Worm (Caenorhabditis elegans) whole organism, L2 larva: ENCODE results near the gene gcy-18.
"Not testable (repeated sequence)": the region's sequence is repeated elsewhere in the genome, so short reads cannot be mapped to it uniquely, and the experiment has no call there.

Experiments
- C34F6.9 ChIP-seq: fragments of 150-350 bp; optimal IDR thresholded peaks from 2 replicates; lab custom pipeline; 2014; ENCODE audit warnings: missing biosample characterization, missing genetic modification characterization
- F13H6.1 ChIP-seq: sonication (generic microtip); optimal IDR thresholded peaks from 2 replicates; lab custom pipeline; 2016; ENCODE audit warnings: missing genetic modification characterization, missing compliant biosample characterization
- R02D3.7 ChIP-seq: fragments of 150-350 bp; optimal IDR thresholded peaks from 2 replicates; lab custom pipeline; 2014; ENCODE audit warnings: missing biosample characterization, missing genetic modification characterization
- Y55F3AM.14 ChIP-seq: fragments of 200-800 bp; sonication (Bioruptor generic); optimal IDR thresholded peaks from 2 replicates; lab custom pipeline; 2018; ENCODE audit warnings: mild to moderate bottlenecking, missing genetic modification characterization, missing compliant biosample characterization
- ZK546.5 ChIP-seq: sonication (generic microtip); optimal IDR thresholded peaks from 2 replicates; lab custom pipeline; 2017; ENCODE audit warnings: missing biosample characterization, missing genetic modification characterization
- alr-1 ChIP-seq: fragments of 150-350 bp; optimal IDR thresholded peaks from 2 replicates; lab custom pipeline; 2014; ENCODE audit warnings: missing biosample characterization, missing genetic modification characterization
- ceh-16 ChIP-seq: fragments of 150-350 bp; optimal IDR thresholded peaks from 2 replicates; lab custom pipeline; 2014; ENCODE audit warnings: missing biosample characterization, missing genetic modification characterization
- crh-2 ChIP-seq: sonication (generic microtip); optimal IDR thresholded peaks from 2 replicates; lab custom pipeline; 2017; ENCODE audit warnings: missing biosample characterization, missing genetic modification characterization
- elt-1 ChIP-seq: fragments of 150-350 bp; optimal IDR thresholded peaks from 2 replicates; lab custom pipeline; 2014; ENCODE audit warnings: missing biosample characterization, missing genetic modification characterization
- elt-3 ChIP-seq: sonication (generic microtip); optimal IDR thresholded peaks from 2 replicates; lab custom pipeline; 2017; ENCODE audit warnings: missing biosample characterization, missing genetic modification characterization
- fos-1 ChIP-seq: fragments of 150-350 bp; optimal IDR thresholded peaks from 2 replicates; lab custom pipeline; 2014; ENCODE audit warnings: missing biosample characterization, missing genetic modification characterization
- gmeb-1 ChIP-seq: fragments of 150-350 bp; optimal IDR thresholded peaks from 2 replicates; lab custom pipeline; 2014; ENCODE audit warnings: missing biosample characterization, missing genetic modification characterization
- lin-13 ChIP-seq: fragments of 150-350 bp; optimal IDR thresholded peaks from 2 replicates; lab custom pipeline; 2014; ENCODE audit warnings: missing biosample characterization, missing genetic modification reagents, missing genetic modification characterization
- lsy-2 ChIP-seq, 2 experiments: fragments of 150-350 bp in 1 of 2; sonication (generic microtip) in 1 of 2; optimal IDR thresholded peaks; 2 replicates each; lab custom pipeline; 2014 to 2017; ENCODE audit warnings: missing biosample characterization in 2 of 2, missing genetic modification characterization in 2 of 2
- mab-5 ChIP-seq: fragments of 150-350 bp; optimal IDR thresholded peaks from 2 replicates; lab custom pipeline; 2014; ENCODE audit warnings: missing biosample characterization, missing genetic modification characterization
- mdl-1 ChIP-seq, 2 experiments: fragments of 150-350 bp in 1 of 2; sonication (generic microtip) in 1 of 2; optimal IDR thresholded peaks; 2 replicates each; lab custom pipeline; 2017; ENCODE audit warnings: missing biosample characterization in 2 of 2, missing genetic modification characterization in 2 of 2
- nhr-11 ChIP-seq: fragments of 150-350 bp; optimal IDR thresholded peaks from 2 replicates; lab custom pipeline; 2014; ENCODE audit warnings: missing biosample characterization, missing genetic modification characterization
- nhr-12 ChIP-seq: fragments of 150-350 bp; optimal IDR thresholded peaks from 2 replicates; lab custom pipeline; 2014; ENCODE audit warnings: missing biosample characterization, missing genetic modification characterization
- nhr-21 ChIP-seq: fragments of 150-350 bp; optimal IDR thresholded peaks from 2 replicates; lab custom pipeline; 2014; ENCODE audit warnings: missing biosample characterization, missing genetic modification characterization
- nhr-237 ChIP-seq: fragments of 150-350 bp; optimal IDR thresholded peaks from 2 replicates; lab custom pipeline; 2014; ENCODE audit warnings: missing biosample characterization, missing genetic modification characterization
- nhr-6 ChIP-seq: fragments of 150-350 bp; optimal IDR thresholded peaks from 2 replicates; lab custom pipeline; 2014; ENCODE audit warnings: missing biosample characterization, missing genetic modification characterization
- nhr-77 ChIP-seq: fragments of 150-350 bp; optimal IDR thresholded peaks from 2 replicates; lab custom pipeline; 2014; ENCODE audit warnings: missing biosample characterization, missing genetic modification characterization
- skn-1 ChIP-seq: sonication (generic microtip); optimal IDR thresholded peaks from 2 replicates; lab custom pipeline; 2017; ENCODE audit warnings: missing biosample characterization, missing genetic modification characterization
- sma-3 ChIP-seq: sonication (generic microtip); optimal IDR thresholded peaks from 2 replicates; lab custom pipeline; 2016; ENCODE audit warnings: missing genetic modification reagents, missing genetic modification characterization, missing compliant biosample characterization
- sma-9 ChIP-seq, 2 experiments: fragments of 150-350 bp in 1 of 2; sonication (generic microtip) in 1 of 2; optimal IDR thresholded peaks; 2 replicates each; lab custom pipeline; 2014 to 2016; ENCODE audit warnings: missing genetic modification characterization in 2 of 2, mild to moderate bottlenecking in 1 of 2, missing biosample characterization in 1 of 2, missing compliant biosample characterization in 1 of 2, missing genetic modification reagents in 1 of 2, moderate library complexity in 1 of 2
- snpc-4 ChIP-seq: fragments of 150-350 bp; optimal IDR thresholded peaks from 2 replicates; lab custom pipeline; 2014; ENCODE audit warnings: missing biosample characterization, missing genetic modification characterization
- unc-62 ChIP-seq: fragments of 150-350 bp; optimal IDR thresholded peaks from 2 replicates; lab custom pipeline; 2014; ENCODE audit warnings: missing biosample characterization, missing genetic modification reagents, missing genetic modification characterization
- zag-1 ChIP-seq: fragments of 150-350 bp; optimal IDR thresholded peaks from 2 replicates; lab custom pipeline; 2014; ENCODE audit warnings: missing biosample characterization, missing genetic modification characterization
- ztf-11 ChIP-seq: sonication (generic microtip); optimal IDR thresholded peaks from 2 replicates; lab custom pipeline; 2017; ENCODE audit warnings: missing biosample characterization, missing genetic modification characterization

The gcy-18 gene

ce11 chrIV:12869383-12869782 lies 9.5 kb downstream of the gcy-18 start:
- no peak for TF ChIP-seq ZK546.5 (tag; lab: Kevin White, UChicago)
- TF ChIP-seq nhr-21 (tag; lab: Kevin White, UChicago): no peak
- no peak for TF ChIP-seq gmeb-1 (tag; lab: Kevin White, UChicago)
- no peak for TF ChIP-seq snpc-4 (tag; lab: Kevin White, UChicago)
- no peak for TF ChIP-seq ztf-11 (tag; lab: Kevin White, UChicago)
- no peak for TF ChIP-seq lsy-2 (tag; optimal IDR thresholded peaks at IDR 0.05; lab: Kevin White, UChicago)
- TF ChIP-seq elt-1 (tag; lab: Kevin White, UChicago): no peak
- TF ChIP-seq F13H6.1: no peak
- no peak for TF ChIP-seq unc-62
- no peak for TF ChIP-seq nhr-12 (tag; lab: Kevin White, UChicago)
- no peak for TF ChIP-seq nhr-11
- no peak for TF ChIP-seq ceh-16 (tag; lab: Kevin White, UChicago)
- TF ChIP-seq elt-3 (tag; lab: Kevin White, UChicago): no peak
- no peak for TF ChIP-seq zag-1 (tag; lab: Kevin White, UChicago)
- no peak for TF ChIP-seq Y55F3AM.14 (GFP tag; lab: Kevin White, UChicago)
- TF ChIP-seq alr-1: no peak
- no peak for TF ChIP-seq C34F6.9
- TF ChIP-seq, all 48 proteins: peak for 0

ce11 chrIV:12869812-12870211 lies 9.9 kb downstream of the gcy-18 start:
- no peak for TF ChIP-seq sma-9 (GFP tag; optimal IDR thresholded peaks at IDR 0.05; lab: Kevin White, UChicago)
- no peak for TF ChIP-seq sma-9 (tag; optimal IDR thresholded peaks at IDR 0.05; lab: Kevin White, UChicago)
- no peak for TF ChIP-seq fos-1 (tag; lab: Kevin White, UChicago)
- peak; percentile 28 for TF ChIP-seq snpc-4 (tag; lab: Kevin White, UChicago)
- TF ChIP-seq nhr-237 (tag; lab: Kevin White, UChicago): no peak
- TF ChIP-seq, all 48 proteins: peak for 1

- TF ChIP-seq mab-5 (tag; lab: Kevin White, UChicago) (no peak), nhr-6 (tag; lab: Kevin White, UChicago) (no peak), nhr-77 (tag; lab: Kevin White, UChicago) (no peak), lin-13 (no peak)
Measured at ce11 chrIV:12870315-12870714, 10.4 kb downstream of the gcy-18 start.

DNA sequence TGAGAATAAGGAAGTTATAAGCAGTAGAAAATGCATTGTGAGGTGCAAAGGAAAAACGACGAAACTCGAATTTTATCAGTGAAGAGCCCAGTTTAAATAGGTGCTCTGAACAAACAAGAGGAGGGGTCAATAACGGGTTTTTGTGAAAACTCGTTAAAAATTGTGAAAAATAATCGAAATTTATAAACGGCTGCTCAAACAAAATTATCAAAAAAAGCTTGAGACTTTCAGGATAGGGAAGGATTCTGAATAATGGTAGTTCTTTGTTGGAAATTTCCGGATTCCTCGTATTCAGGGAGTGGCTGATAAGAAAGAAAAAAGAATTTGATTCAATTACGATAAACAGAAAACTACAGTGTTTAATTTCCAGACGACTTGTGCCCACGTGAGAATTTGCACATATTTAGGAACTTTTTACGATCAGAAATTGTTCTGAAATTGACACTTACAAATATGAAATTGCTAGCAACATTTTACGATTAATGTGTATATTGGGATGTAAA lies 11.6 kb downstream of the gcy-18 start, which contains the start of gene clec-187:
TSS of gene clec-187 (minus strand) at position 51 of the 503 bp plus-strand sequence.
- TF ChIP-seq fos-1 (tag; lab: Kevin White, UChicago) (peak; percentile 9), nhr-21 (tag; lab: Kevin White, UChicago) (no peak), skn-1 (tag; lab: Kevin White, UChicago) (no peak), lsy-2 (tag; optimal IDR thresholded peaks at IDR 0.05; lab: Kevin White, UChicago) (no peak), sma-3 (GFP tag; lab: Kevin White, UChicago) (no peak)
- TF ChIP-seq, all 48 proteins: peak for 1

DNA sequence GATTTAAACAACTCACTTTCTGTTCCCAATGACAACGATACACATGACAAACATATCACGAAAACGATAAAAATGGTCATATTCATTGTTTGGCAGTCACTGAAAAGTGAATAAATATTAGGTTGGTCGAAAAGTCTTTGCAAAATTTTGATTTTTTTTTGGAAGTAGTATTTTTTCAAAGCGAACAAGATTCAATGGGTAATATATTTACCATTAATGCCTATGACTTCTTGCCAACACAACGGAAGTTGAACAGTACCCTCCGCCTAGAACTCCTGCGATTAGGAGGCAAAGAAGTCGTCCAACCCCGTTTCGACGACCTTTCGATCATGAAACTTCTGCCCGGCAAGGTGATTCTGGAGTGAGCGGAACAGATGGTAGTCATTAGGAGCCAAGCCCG lies 15.4 kb downstream of the gcy-18 start, which contains the start of gene ZK896.1:
TSS of gene ZK896.1 (minus strand) at position 101 of the 400 bp plus-strand sequence.
- TF ChIP-seq elt-3, R02D3.7, nhr-237 (tag; lab: Kevin White, UChicago): not testable (repeated sequence)
- TF ChIP-seq, all 48 proteins: peak for 0; not testable (repeated sequence) for 48

DNA sequence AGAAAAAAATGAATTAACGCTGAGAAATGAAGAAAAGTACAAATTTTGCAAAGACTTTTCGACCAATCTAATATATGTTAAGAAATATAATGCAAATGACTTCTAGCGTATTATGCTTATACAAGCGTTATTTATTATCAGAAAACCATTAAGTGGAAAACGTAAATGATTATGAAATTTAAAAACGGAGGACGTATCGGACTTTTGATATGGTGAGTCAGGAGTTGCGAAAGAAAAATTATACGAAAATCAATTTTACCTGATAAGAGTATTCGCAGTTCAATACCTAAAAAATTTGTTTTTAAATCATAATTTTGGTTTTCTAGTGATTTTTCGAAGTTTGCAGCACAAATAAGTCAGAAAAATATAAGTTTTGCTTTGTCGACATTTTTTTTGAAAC lies 16.7 kb downstream of the gcy-18 start:
- TF ChIP-seq nhr-237 (tag; lab: Kevin White, UChicago) (no peak), sma-9 (GFP tag; optimal IDR thresholded peaks at IDR 0.05; lab: Kevin White, UChicago) (peak; percentile 31), sma-9 (tag; optimal IDR thresholded peaks at IDR 0.05; lab: Kevin White, UChicago) (no peak), skn-1 (tag; lab: Kevin White, UChicago) (no peak), fos-1 (tag; lab: Kevin White, UChicago) (peak; percentile 85)
- TF ChIP-seq, all 48 proteins: peak for 2

DNA sequence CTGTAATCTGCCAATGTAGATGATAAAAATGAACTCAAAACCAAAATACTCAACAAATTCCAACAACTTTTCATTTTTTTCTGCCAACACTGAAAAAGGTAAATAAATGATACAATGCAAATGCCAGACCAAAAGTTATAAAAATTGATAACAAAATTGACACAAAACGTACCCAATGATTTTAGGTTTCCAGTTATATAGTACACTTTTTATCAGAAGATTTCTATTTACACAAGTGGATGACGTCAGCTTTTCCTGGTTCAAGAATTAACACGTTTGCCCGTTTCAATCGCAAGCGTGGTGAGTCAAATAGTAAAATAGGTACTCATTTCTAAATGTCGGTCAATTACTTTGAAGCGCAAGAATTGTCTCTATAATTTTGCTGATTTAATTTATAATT lies 19.7 kb downstream of the gcy-18 start, which contains the start of gene ZK896.5:
TSS of gene ZK896.5 (minus strand) at position 89 of the 400 bp plus-strand sequence.
- TF ChIP-seq fos-1 (tag; lab: Kevin White, UChicago): peak; percentile 88
- TF ChIP-seq mdl-1 (tag; optimal IDR thresholded peaks at IDR 0.05; lab: Kevin White, UChicago): no peak
- peak; percentile 84 for TF ChIP-seq sma-9 (GFP tag; optimal IDR thresholded peaks at IDR 0.05; lab: Kevin White, UChicago)
- no peak for TF ChIP-seq sma-9 (tag; optimal IDR thresholded peaks at IDR 0.05; lab: Kevin White, UChicago)
- TF ChIP-seq crh-2 (tag; lab: Kevin White, UChicago): peak; percentile 18
- no peak for TF ChIP-seq nhr-21 (tag; lab: Kevin White, UChicago)
